Fruit fly (Drosophila melanogaster): ENCODE results near the gene CG33985.

The CG33985 gene

dm6 chr3L:15494599-15495271 lies 31.9 kb downstream of the CG33985 start:
- TF ChIP-seq cnc (optimal IDR thresholded peaks at IDR 0.05) = no peak
- TF ChIP-seq Clk (GFP tag; optimal IDR thresholded peaks at IDR 0.05) = no peak
- TF ChIP-seq CG7045 (GFP tag; optimal IDR thresholded peaks at IDR 0.05) = no peak
- TF ChIP-seq pad (GFP tag; optimal IDR thresholded peaks at IDR 0.05) = no peak
- TF ChIP-seq CG5204 (GFP tag; optimal IDR thresholded peaks at IDR 0.05) = no peak
- TF ChIP-seq Crg-1 (GFP tag; optimal IDR thresholded peaks at IDR 0.05) = no peak
- TF ChIP-seq Mnt (GFP tag; optimal IDR thresholded peaks at IDR 0.05) = peak; percentile 1
- TF ChIP-seq kay (GFP tag; ENCODE audit: borderline replicate concordance) = peak; percentile 70
- no peak for TF ChIP-seq CG14711 (tag; optimal IDR thresholded peaks at IDR 0.05)
- TF ChIP-seq CG11617 (GFP tag; optimal IDR thresholded peaks at IDR 0.05) = no peak
- no peak for TF ChIP-seq Hr96 (GFP tag; optimal IDR thresholded peaks at IDR 0.05)
- TF ChIP-seq CG33017 (tag; optimal IDR thresholded peaks at IDR 0.05) = no peak
- TF ChIP-seq CG7101 (tag; optimal IDR thresholded peaks at IDR 0.05) = no peak
- no peak for TF ChIP-seq toe (GFP tag; optimal IDR thresholded peaks at IDR 0.05)
- TF ChIP-seq ovo (GFP tag; optimal IDR thresholded peaks at IDR 0.05) = peak; percentile 21
- TF ChIP-seq cic (GFP tag; optimal IDR thresholded peaks at IDR 0.05) = peak; percentile 47
- no peak for TF ChIP-seq CG1620 (GFP tag; optimal IDR thresholded peaks at IDR 0.05)
- TF ChIP-seq tj (GFP tag; optimal IDR thresholded peaks at IDR 0.05) = no peak
- no peak for TF ChIP-seq bab1 (GFP tag; optimal IDR thresholded peaks at IDR 0.05)
- no peak for TF ChIP-seq CG12768 (GFP tag; optimal IDR thresholded peaks at IDR 0.05)

- TF ChIP-seq Mnt (GFP tag; optimal IDR thresholded peaks at IDR 0.05) (peak; percentile 83), CG11617 (GFP tag; optimal IDR thresholded peaks at IDR 0.05) (no peak), kay (GFP tag; ENCODE audit: borderline replicate concordance) (peak; percentile 89), Hr96 (GFP tag; optimal IDR thresholded peaks at IDR 0.05) (no peak), cic (GFP tag; optimal IDR thresholded peaks at IDR 0.05) (peak; percentile 77)
Measured at dm6 chr3L:15493886-15494598, 32.6 kb downstream of the CG33985 start.

dm6 chr3L:15485302-15485701 lies 41.3 kb downstream of the CG33985 start, which contains the start of gene Ran-like:
Gene Ran-like (minus strand): TSS chr3L:15485402.
- no peak for TF ChIP-seq CG12768 (GFP tag; optimal IDR thresholded peaks at IDR 0.05)

Data from whole organism, adult.